Worm (Caenorhabditis elegans) whole organism, L4 larva: ENCODE data around the gene srh-138.

ENCODE experiments used
- F10B5.3 ChIP-seq: sonication (generic microtip); optimal IDR thresholded peaks from 2 replicates; lab custom pipeline; 2016; ENCODE audit warnings: mild to moderate bottlenecking, missing genetic modification characterization, missing compliant biosample characterization
- Y105C5A.15 ChIP-seq: fragments of 200-800 bp; sonication (Bioruptor generic); IDR thresholded peaks from 2 replicates; pipeline ENCODE4 v1.3.6; 2022; ENCODE audit warnings: missing genetic modification characterization, missing compliant biosample characterization
- Y5F2A.4 ChIP-seq: fragments of 200-800 bp; sonication (Bioruptor generic); optimal IDR thresholded peaks from 2 replicates; lab custom pipeline; 2018; ENCODE audit warnings: mild to moderate bottlenecking, missing genetic modification characterization, missing compliant biosample characterization
- ZK546.5 ChIP-seq, 2 experiments: sonication (generic microtip); optimal IDR thresholded peaks; 2 replicates each; lab custom pipeline; 2017; ENCODE audit warnings: missing biosample characterization in 2 of 2, missing genetic modification characterization in 2 of 2
- aly-2 ChIP-seq: sonication (generic microtip); optimal IDR thresholded peaks from 2 replicates; lab custom pipeline; 2018; ENCODE audit warnings: missing biosample characterization, missing genetic modification characterization
- ama-1 ChIP-seq: fragments of 150-350 bp; optimal IDR thresholded peaks from 2 replicates; lab custom pipeline; 2014; ENCODE audit warnings: inconsistent platforms, mixed read lengths
- ceh-20 ChIP-seq: fragments of 200-800 bp; sonication (Bioruptor generic); IDR thresholded peaks from 2 replicates; pipeline ENCODE4 v1.3.6; 2022; ENCODE audit warnings: missing genetic modification reagents, missing genetic modification characterization, missing compliant biosample characterization
- ceh-32 ChIP-seq: sonication (generic microtip); optimal IDR thresholded peaks from 2 replicates; lab custom pipeline; 2016; ENCODE audit warnings: mild to moderate bottlenecking, missing genetic modification characterization, missing compliant biosample characterization; ENCODE audit not compliant: poor library complexity
- ceh-62 ChIP-seq: sonication (generic microtip); optimal IDR thresholded peaks from 2 replicates; lab custom pipeline; 2017; ENCODE audit warnings: missing biosample characterization, missing genetic modification characterization
- ceh-82 ChIP-seq: sonication (generic microtip); optimal IDR thresholded peaks from 2 replicates; lab custom pipeline; 2017; ENCODE audit warnings: missing biosample characterization, missing genetic modification characterization
- cey-2 ChIP-seq: sonication (generic microtip); optimal IDR thresholded peaks from 3 replicates; lab custom pipeline; 2017; ENCODE audit warnings: missing genetic modification characterization, mild to moderate bottlenecking, missing compliant biosample characterization, antibody characterized with exemption, borderline replicate concordance; ENCODE audit not compliant: insufficient read depth
- daf-16 ChIP-seq, 3 experiments: sonication (generic microtip); optimal IDR thresholded peaks; 2 replicates each; lab custom pipeline; 2016 to 2017; ENCODE audit warnings: missing genetic modification characterization in 3 of 3, missing genetic modification reagents in 3 of 3, mild to moderate bottlenecking in 2 of 3, missing compliant biosample characterization in 2 of 3, missing biosample characterization in 1 of 3, moderate library complexity in 1 of 3
- dmd-6 ChIP-seq: fragments of 200-800 bp; sonication (Bioruptor generic); IDR thresholded peaks from 2 replicates; pipeline ENCODE4 v1.3.6; 2022; ENCODE audit warnings: missing genetic modification reagents, missing genetic modification characterization, missing compliant biosample characterization
- dpl-1 ChIP-seq: fragments of 150-350 bp; optimal IDR thresholded peaks from 2 replicates; lab custom pipeline; 2014; ENCODE audit warnings: missing biosample characterization, missing genetic modification reagents, missing genetic modification characterization
- egl-43 ChIP-seq: fragments of 200-800 bp; sonication (Bioruptor generic); IDR thresholded peaks from 2 replicates; pipeline ENCODE4 v1.3.6; 2022; ENCODE audit warnings: missing genetic modification reagents, missing genetic modification characterization, missing compliant biosample characterization
- hif-1 ChIP-seq, 2 experiments: sonication (generic microtip); optimal IDR thresholded peaks; 2 replicates each; lab custom pipeline; 2016 to 2017; ENCODE audit warnings: missing compliant biosample characterization in 2 of 2, missing genetic modification characterization in 2 of 2, missing genetic modification reagents in 2 of 2, missing genotype in 2 of 2, mild to moderate bottlenecking in 1 of 2
- hlh-11 ChIP-seq: fragments of 200-800 bp; sonication (Bioruptor generic); optimal IDR thresholded peaks from 2 replicates; lab custom pipeline; 2018; ENCODE audit warnings: mild to moderate bottlenecking, missing genetic modification characterization, missing compliant biosample characterization
- hmg-1.1 ChIP-seq: fragments of 200-800 bp; sonication (Bioruptor generic); IDR thresholded peaks from 2 replicates; pipeline ENCODE4 v1.3.6; 2022; ENCODE audit warnings: missing genetic modification reagents, missing genetic modification characterization, missing compliant biosample characterization
- lin-38 ChIP-seq: fragments of 200-800 bp; sonication (Bioruptor generic); IDR thresholded peaks from 2 replicates; pipeline ENCODE4 v1.3.6; 2022; ENCODE audit warnings: missing genetic modification reagents, missing genetic modification characterization, missing compliant biosample characterization
- lsy-2 ChIP-seq, 2 experiments: fragments of 150-350 bp in 1 of 2; sonication (generic microtip) in 1 of 2; optimal IDR thresholded peaks; 2 replicates each; lab custom pipeline; 2014 to 2017; ENCODE audit warnings: missing biosample characterization in 2 of 2, missing genetic modification characterization in 2 of 2
- mxl-3 ChIP-seq: fragments of 200-800 bp; sonication (Bioruptor generic); optimal IDR thresholded peaks from 2 replicates; lab custom pipeline; 2018; ENCODE audit warnings: mild to moderate bottlenecking, missing genetic modification characterization, missing compliant biosample characterization
- nhr-28 ChIP-seq: fragments of 150-350 bp; optimal IDR thresholded peaks from 2 replicates; lab custom pipeline; 2014; ENCODE audit warnings: missing biosample characterization, missing genetic modification characterization
- nhr-48 ChIP-seq: sonication (generic microtip); optimal IDR thresholded peaks from 2 replicates; lab custom pipeline; 2016; ENCODE audit warnings: mild to moderate bottlenecking, missing genetic modification characterization, missing compliant biosample characterization
- nhr-76 ChIP-seq: fragments of 150-350 bp; optimal IDR thresholded peaks from 2 replicates; lab custom pipeline; 2014; ENCODE audit warnings: missing biosample characterization, missing genetic modification characterization
- pha-4 ChIP-seq, 2 experiments: fragments of 150-350 bp in 1 of 2; fragments of 200-800 bp in 1 of 2; sonication (Bioruptor generic) in 1 of 2; IDR thresholded peaks in 1 of 2; optimal IDR thresholded peaks in 1 of 2; 2 replicates each; pipeline versions ENCODE4 v1.3.6 to Lab custom; 2014 to 2022; ENCODE audit warnings: missing genetic modification characterization in 2 of 2, missing genetic modification reagents in 2 of 2, missing biosample characterization in 1 of 2, missing compliant biosample characterization in 1 of 2
- php-3 ChIP-seq: fragments of 200-800 bp; sonication (Bioruptor generic); IDR thresholded peaks from 2 replicates; pipeline ENCODE4 v1.3.6; 2022; ENCODE audit warnings: missing genetic modification reagents, missing genetic modification characterization, missing compliant biosample characterization
- pqm-1 ChIP-seq: sonication (generic microtip); optimal IDR thresholded peaks from 2 replicates; lab custom pipeline; 2017; ENCODE audit warnings: missing biosample characterization, missing genetic modification characterization
- skn-1 ChIP-seq: fragments of 150-350 bp; optimal IDR thresholded peaks from 2 replicates; lab custom pipeline; 2014; ENCODE audit warnings: missing biosample characterization, missing genetic modification characterization
- tag-97 ChIP-seq: fragments of 200-800 bp; sonication (Bioruptor generic); IDR thresholded peaks from 2 replicates; pipeline ENCODE4 v1.3.6; 2022; ENCODE audit warnings: missing genetic modification characterization, missing compliant biosample characterization
- unc-130 ChIP-seq: sonication (generic microtip); optimal IDR thresholded peaks from 2 replicates; lab custom pipeline; 2016; ENCODE audit warnings: missing genetic modification reagents, missing genetic modification characterization, missing compliant biosample characterization
- unc-62 ChIP-seq, 3 experiments: fragments of 150-350 bp in 1 of 3; sonication (generic microtip); optimal IDR thresholded peaks in 2 of 3; peaks in 1 of 3; 1 replicate in 1 of 3; 2 replicates in 2 of 3; lab custom pipeline; 2014 to 2017; ENCODE audit warnings: missing biosample characterization in 3 of 3, missing genetic modification characterization in 3 of 3, missing genetic modification reagents in 3 of 3, missing genotype in 1 of 3
- zag-1 ChIP-seq: fragments of 150-350 bp; optimal IDR thresholded peaks from 2 replicates; lab custom pipeline; 2014; ENCODE audit warnings: missing biosample characterization, missing genetic modification characterization
- ztf-7 ChIP-seq: fragments of 150-350 bp; optimal IDR thresholded peaks from 2 replicates; lab custom pipeline; 2014; ENCODE audit warnings: missing biosample characterization, missing genetic modification characterization

srh-138 gene

ce11 chrV:16499006-16499405 lies 28.2 kb upstream of the srh-138 start, which contains the start of gene F36D3.1 (continued):
- TF ChIP-seq unc-62 (GFP tag; optimal IDR thresholded peaks at IDR 0.05 in 1 of 2; lab: Kevin White, UChicago) (peak in 1 of 2 experiments; percentile 3), unc-62 (tag; optimal IDR thresholded peaks at IDR 0.05; lab: Kevin White, UChicago) (no peak), ama-1 (lab: Kevin White, UChicago) (no peak), ceh-32 (tag; lab: Kevin White, UChicago) (no peak), hlh-11 (tag; lab: Kevin White, UChicago) (no peak), ceh-20 (GFP tag; lab: Robert Waterston, UW) (no peak), aly-2 (tag; lab: Kevin White, UChicago) (no peak), dmd-6 (GFP tag; lab: Robert Waterston, UW) (0 out of 2 replicates have a peak, but pooled peaks have one; percentile 16), ztf-7 (peak; percentile 1), tag-97 (no peak)

DNA sequence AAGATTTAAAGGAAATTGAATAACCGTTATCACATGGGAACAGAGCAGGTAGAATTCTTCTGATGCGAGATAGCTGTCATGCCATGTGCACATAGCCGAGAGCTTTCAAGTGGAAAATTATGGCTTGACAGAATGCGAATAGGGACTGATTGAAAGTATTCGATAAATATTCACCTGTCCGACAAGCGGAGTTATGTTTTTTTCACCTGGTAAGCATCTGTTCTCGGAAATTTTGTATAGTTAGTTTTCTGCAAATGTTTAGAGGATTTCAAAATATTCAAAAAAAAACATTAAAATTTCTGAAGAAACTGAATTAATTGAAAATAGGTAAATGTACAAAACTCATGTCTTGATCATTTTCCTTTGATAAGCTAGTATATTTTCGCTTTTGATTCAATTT lies 26.7 kb upstream of the srh-138 start, which contains the start of gene srh-136:
srh-136 (minus strand) TSS at position 93 of the 400 bp plus-strand sequence.
- TF ChIP-seq daf-16 (GFP tag; optimal IDR thresholded peaks at IDR 0.05; lab: Kevin White, UChicago) (no peak), daf-16 (tag; optimal IDR thresholded peaks at IDR 0.05; lab: Kevin White, UChicago) (no peak), F10B5.3 (no peak), lin-38 (GFP tag; lab: Robert Waterston, UW) (no peak), cey-2 (no peak), unc-130 (no peak), pha-4 (GFP tag; IDR thresholded peaks at IDR 0.05; lab: Robert Waterston, UW) (no peak), pha-4 (tag; optimal IDR thresholded peaks at IDR 0.05; lab: Kevin White, UChicago) (no peak), nhr-76 (no peak), tag-97 (no peak), ceh-82 (tag; lab: Kevin White, UChicago) (no peak), hmg-1.1 (GFP tag; lab: Robert Waterston, UW) (no peak), zag-1 (tag; lab: Kevin White, UChicago) (no peak), hif-1 (tag; optimal IDR thresholded peaks at IDR 0.05; lab: Kevin White, UChicago) (no peak), skn-1 (tag; lab: Kevin White, UChicago) (no peak), Y5F2A.4 (GFP tag; lab: Kevin White, UChicago) (no peak), Y105C5A.15 (GFP tag; lab: Robert Waterston, UW) (no peak), php-3 (GFP tag; lab: Robert Waterston, UW) (no peak), unc-62 (GFP tag; optimal IDR thresholded peaks at IDR 0.05 in 1 of 2; lab: Kevin White, UChicago) (no peak), unc-62 (tag; optimal IDR thresholded peaks at IDR 0.05; lab: Kevin White, UChicago) (no peak), nhr-48 (tag; lab: Kevin White, UChicago) (no peak), dpl-1 (no peak)

- TF ChIP-seq php-3 (GFP tag; lab: Robert Waterston, UW) (0 out of 2 replicates have a peak, but pooled peaks have one; percentile 34), nhr-28 (peak; percentile 80), pqm-1 (tag; lab: Kevin White, UChicago) (peak; percentile 85), dmd-6 (GFP tag; lab: Robert Waterston, UW) (peak; percentile 80; the same call in 1 of the 2 replicates), daf-16 (GFP tag; optimal IDR thresholded peaks at IDR 0.05; lab: Kevin White, UChicago) (no peak), daf-16 (tag; optimal IDR thresholded peaks at IDR 0.05; lab: Kevin White, UChicago) (peak; percentile 75), ZK546.5 (tag; optimal IDR thresholded peaks at IDR 0.05; lab: Kevin White, UChicago) (no peak), mxl-3 (GFP tag; lab: Kevin White, UChicago) (no peak)
Measured at ce11 chrV:16494359-16494758, 23.5 kb upstream of the srh-138 start, which contains the start of gene comt-2. Gene comt-2, minus strand, starts transcription at chrV:16494489.

DNA sequence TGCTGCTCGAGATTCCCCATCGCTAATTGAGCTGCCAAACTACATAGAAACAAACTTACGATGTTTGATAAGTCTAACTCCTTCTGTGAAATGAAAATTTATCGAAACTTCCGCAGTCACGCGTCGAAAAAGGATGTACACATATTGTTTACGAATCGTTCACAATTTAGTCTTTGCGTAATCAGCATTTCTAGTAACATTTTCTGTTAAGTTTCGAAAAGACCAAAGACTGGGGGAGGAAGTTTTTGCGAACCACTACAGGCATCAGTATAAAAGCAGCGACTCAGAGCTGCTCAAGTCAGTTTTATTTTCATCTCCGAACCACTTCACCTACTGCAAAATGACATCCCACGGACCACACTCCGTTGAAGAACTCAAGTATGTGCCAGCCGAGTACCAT lies 17.4 kb upstream of the srh-138 start, which contains the start of gene sqst-4:
sqst-4 (plus strand) TSS at position 301 of the 400 bp plus-strand sequence.
- TF ChIP-seq ceh-62 (tag; lab: Kevin White, UChicago), result no peak
- TF ChIP-seq lsy-2 (tag; optimal IDR thresholded peaks at IDR 0.05; lab: Kevin White, UChicago), result no peak
- no peak for TF ChIP-seq unc-130
- no peak for TF ChIP-seq egl-43 (GFP tag; lab: Robert Waterston, UW)
- no peak for TF ChIP-seq dpl-1
- no peak for TF ChIP-seq nhr-48 (tag; lab: Kevin White, UChicago)
- TF ChIP-seq F10B5.3, result no peak
